Worm (Caenorhabditis elegans) whole organism, midembryonic: ENCODE measurements around the gene K08H2.4.

Experiments used
- flt-1 ChIP-seq: fragments of 200-800 bp; sonication (Bioruptor generic); IDR thresholded peaks from 2 replicates; pipeline ENCODE4 v1.3.6; 2022; ENCODE audit warnings: missing genetic modification characterization, missing compliant biosample characterization
- tab-1 ChIP-seq: fragments of 200-800 bp; sonication (Bioruptor generic); IDR thresholded peaks from 2 replicates; pipeline ENCODE4 v1.3.6; 2022; ENCODE audit warnings: missing genetic modification characterization, missing compliant biosample characterization
- ztf-23 ChIP-seq: fragments of 200-800 bp; sonication (Bioruptor generic); IDR thresholded peaks from 2 replicates; pipeline ENCODE4 v1.3.6; 2022; ENCODE audit warnings: missing genetic modification reagents, missing genetic modification characterization, missing compliant biosample characterization

DNA sequence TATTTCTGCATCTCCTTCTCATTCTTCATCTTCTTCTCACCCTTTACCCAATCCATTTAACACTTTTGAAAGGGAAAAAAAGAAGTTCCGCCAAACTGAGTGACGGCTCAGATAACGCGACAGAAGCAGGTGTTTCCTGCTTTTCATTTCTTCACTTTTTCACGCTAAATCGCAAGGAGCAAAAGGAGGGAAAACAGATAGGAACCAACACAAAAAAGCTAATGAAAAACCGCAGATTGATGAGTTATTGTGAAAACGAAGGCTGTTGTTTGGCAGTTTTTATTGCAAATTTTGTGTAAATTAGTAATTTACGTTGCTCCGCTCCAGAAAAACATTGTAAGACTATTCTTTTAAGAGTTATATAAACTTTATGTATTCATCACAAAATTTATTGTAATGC is 38.0 kb upstream of the K08H2.4 start:
- no peak for TF ChIP-seq flt-1
- no peak for TF ChIP-seq ztf-23 (GFP tag; lab: Robert Waterston, UW)
- TF ChIP-seq tab-1 (GFP tag; lab: Robert Waterston, UW) = no peak
